Fruit fly (Drosophila melanogaster) whole organism, prepupa: ENCODE measurements around the gene tara.
A peak's percentile ranks its signal among the peaks of the same experiment; 100 is the strongest.

Experiments
- Blimp-1 ChIP-seq: fragments of 200-800 bp; sonication (Bioruptor generic); optimal IDR thresholded peaks from 3 replicates; lab custom pipeline; 2017; ENCODE audit warnings: missing biosample characterization, missing genetic modification characterization, mild to moderate bottlenecking, moderate library complexity, missing genetic modification reagents
- CG10669 ChIP-seq: fragments of 200-800 bp; sonication (Bioruptor generic); optimal IDR thresholded peaks from 3 replicates; lab custom pipeline; 2018; ENCODE audit warnings: missing biosample characterization, mild to moderate bottlenecking, missing genetic modification characterization, moderate library complexity
- CG11294 ChIP-seq: fragments of 200-800 bp; sonication (Bioruptor generic); IDR thresholded peaks from 2 replicates; pipeline ENCODE4 v1.3.6; 2022; ENCODE audit warnings: missing biosample characterization, missing genetic modification characterization
- CG11902 ChIP-seq: fragments of 200-800 bp; sonication (Bioruptor generic); optimal IDR thresholded peaks from 3 replicates; lab custom pipeline; 2016; ENCODE audit warnings: missing biosample characterization, missing genetic modification characterization
- CG15336 ChIP-seq: fragments of 200-800 bp; sonication (Bioruptor generic); IDR thresholded peaks from 2 replicates; pipeline ENCODE4 v1.3.6; 2022; ENCODE audit warnings: missing biosample characterization, missing genetic modification characterization
- CG1621 ChIP-seq: fragments of 200-800 bp; sonication (Bioruptor generic); optimal IDR thresholded peaks from 3 replicates; lab custom pipeline; 2018; ENCODE audit warnings: missing biosample characterization, mild to moderate bottlenecking, missing genetic modification characterization
- CG16779 ChIP-seq: fragments of 200-800 bp; sonication (Bioruptor generic); optimal IDR thresholded peaks from 3 replicates; lab custom pipeline; 2017; ENCODE audit warnings: missing biosample characterization, mild to moderate bottlenecking, missing genetic modification characterization
- CG3032 ChIP-seq: fragments of 200-800 bp; optimal IDR thresholded peaks from 2 replicates; lab custom pipeline; 2019; ENCODE audit warnings: missing biosample characterization, mild to moderate bottlenecking, missing genetic modification characterization, moderate library complexity
- CG31627 ChIP-seq: fragments of 200-800 bp; sonication (Bioruptor generic); optimal IDR thresholded peaks from 3 replicates; lab custom pipeline; 2016; ENCODE audit warnings: missing biosample characterization, missing genetic modification characterization
- CG32006 ChIP-seq: fragments of 200-800 bp; sonication (Bioruptor generic); optimal IDR thresholded peaks from 3 replicates; lab custom pipeline; 2017; ENCODE audit warnings: missing biosample characterization, mild to moderate bottlenecking, missing genetic modification characterization
- CG34406 ChIP-seq: fragments of 200-800 bp; sonication (Bioruptor generic); optimal IDR thresholded peaks from 3 replicates; lab custom pipeline; 2016; ENCODE audit warnings: missing biosample characterization, missing genetic modification characterization
- CG3919 ChIP-seq: fragments of 200-800 bp; sonication (Bioruptor generic); optimal IDR thresholded peaks from 3 replicates; lab custom pipeline; 2016; ENCODE audit warnings: missing biosample characterization, missing genetic modification characterization
- CG6163 ChIP-seq: fragments of 200-800 bp; sonication (Bioruptor generic); IDR thresholded peaks from 3 replicates; pipeline ENCODE4 v1.3.6; 2022; ENCODE audit warnings: missing biosample characterization, missing genetic modification characterization
- CG6276 ChIP-seq: fragments of 200-800 bp; sonication (Bioruptor generic); optimal IDR thresholded peaks from 2 replicates; lab custom pipeline; 2017; ENCODE audit warnings: missing biosample characterization, mild to moderate bottlenecking, missing genetic modification characterization
- CG6854 ChIP-seq: fragments of 200-800 bp; sonication (Bioruptor generic); optimal IDR thresholded peaks from 2 replicates; lab custom pipeline; 2017; ENCODE audit warnings: missing biosample characterization, mild to moderate bottlenecking, missing genetic modification characterization
- CG8119 ChIP-seq: fragments of 200-800 bp; sonication (Bioruptor generic); IDR thresholded peaks from 3 replicates; pipeline ENCODE4 v1.3.6; 2022; ENCODE audit warnings: missing biosample characterization, missing genetic modification characterization
- CG8319 ChIP-seq: fragments of 200-800 bp; sonication (Bioruptor generic); optimal IDR thresholded peaks from 3 replicates; lab custom pipeline; 2016; ENCODE audit warnings: missing biosample characterization, missing genetic modification characterization
- CG9139 ChIP-seq: fragments of 200-800 bp; sonication (Bioruptor generic); optimal IDR thresholded peaks from 3 replicates; lab custom pipeline; 2017; ENCODE audit warnings: missing biosample characterization, mild to moderate bottlenecking, missing genetic modification characterization
- Eip75B ChIP-seq: fragments of 200-800 bp; sonication (Bioruptor generic); optimal IDR thresholded peaks from 3 replicates; lab custom pipeline; 2016; ENCODE audit warnings: missing biosample characterization, missing genetic modification characterization
- Eip78C ChIP-seq: fragments of 200-800 bp; sonication (Bioruptor generic); peaks from one replicate; lab custom pipeline; 2016; ENCODE audit warnings: missing biosample characterization, missing genetic modification characterization
- Eip93F ChIP-seq: fragments of 200-800 bp; sonication (Bioruptor generic); optimal IDR thresholded peaks from 2 replicates; lab custom pipeline; 2016; ENCODE audit warnings: missing biosample characterization, mild to moderate bottlenecking, missing genetic modification characterization
- Ets21C ChIP-seq: fragments of 200-800 bp; sonication (Bioruptor generic); optimal IDR thresholded peaks from 3 replicates; lab custom pipeline; 2016; ENCODE audit warnings: missing biosample characterization, missing genetic modification characterization
- Ets96B ChIP-seq: fragments of 200-800 bp; optimal IDR thresholded peaks from 2 replicates; lab custom pipeline; 2019; ENCODE audit warnings: missing biosample characterization, mild to moderate bottlenecking, missing genetic modification characterization, moderate library complexity
- Gug ChIP-seq: fragments of 200-800 bp; sonication (Bioruptor generic); IDR thresholded peaks from 2 replicates; pipeline ENCODE4 v1.3.6; 2022; ENCODE audit warnings: missing biosample characterization, missing genetic modification characterization
- Hr38 ChIP-seq: sonication (Bioruptor generic); optimal IDR thresholded peaks from 2 replicates; lab custom pipeline; 2016; ENCODE audit warnings: missing biosample characterization, missing genetic modification characterization
- Hr4 ChIP-seq: fragments of 200-800 bp; sonication (Bioruptor generic); optimal IDR thresholded peaks from 3 replicates; lab custom pipeline; 2016; ENCODE audit warnings: missing biosample characterization, missing genetic modification characterization
- Lpt ChIP-seq: fragments of 200-800 bp; sonication (Bioruptor generic); optimal IDR thresholded peaks from 3 replicates; lab custom pipeline; 2016; ENCODE audit warnings: missing biosample characterization, missing genetic modification characterization
- Sox15 ChIP-seq: fragments of 200-800 bp; sonication (Bioruptor generic); optimal IDR thresholded peaks from 3 replicates; lab custom pipeline; 2016; ENCODE audit warnings: missing biosample characterization, missing genetic modification characterization
- cyc ChIP-seq: fragments of 200-800 bp; sonication (Bioruptor generic); optimal IDR thresholded peaks from 3 replicates; lab custom pipeline; 2016; ENCODE audit warnings: missing biosample characterization, missing genetic modification characterization
- dac ChIP-seq: fragments of 200-800 bp; sonication (Bioruptor generic); optimal IDR thresholded peaks from 2 replicates; lab custom pipeline; 2017; ENCODE audit warnings: missing biosample characterization, mild to moderate bottlenecking, missing genetic modification characterization
- dsx ChIP-seq: fragments of 200-800 bp; optimal IDR thresholded peaks from 3 replicates; lab custom pipeline; 2019; ENCODE audit warnings: missing biosample characterization, mild to moderate bottlenecking, missing genetic modification characterization, moderate library complexity; ENCODE audit not compliant: poor library complexity, severe bottlenecking
- fd59A ChIP-seq: fragments of 200-800 bp; sonication (Bioruptor generic); optimal IDR thresholded peaks from 2 replicates; lab custom pipeline; 2017; ENCODE audit warnings: missing biosample characterization, mild to moderate bottlenecking, missing genetic modification characterization, missing genetic modification reagents
- fd85E ChIP-seq: fragments of 200-800 bp; sonication (Bioruptor generic); optimal IDR thresholded peaks from 3 replicates; lab custom pipeline; 2016; ENCODE audit warnings: missing biosample characterization, missing genetic modification characterization
- lz ChIP-seq: fragments of 200-800 bp; sonication (Bioruptor generic); optimal IDR thresholded peaks from 3 replicates; lab custom pipeline; 2016; ENCODE audit warnings: missing biosample characterization, missing genetic modification characterization
- pdm3 ChIP-seq: fragments of 200-800 bp; sonication (Bioruptor generic); optimal IDR thresholded peaks from 3 replicates; lab custom pipeline; 2016; ENCODE audit warnings: missing biosample characterization, missing genetic modification characterization
- spab ChIP-seq: fragments of 200-800 bp; sonication (Bioruptor generic); optimal IDR thresholded peaks from 2 replicates; lab custom pipeline; 2017; ENCODE audit warnings: missing biosample characterization, mild to moderate bottlenecking, missing genetic modification characterization, missing genetic modification reagents
- ss ChIP-seq, 2 experiments: fragments of 200-800 bp; sonication (Bioruptor generic); optimal IDR thresholded peaks; 2 replicates in 1 of 2; 3 replicates in 1 of 2; lab custom pipeline; 2017 to 2018; ENCODE audit warnings: mild to moderate bottlenecking in 2 of 2, missing biosample characterization in 2 of 2, missing genetic modification characterization in 2 of 2, moderate library complexity in 1 of 2
- svp ChIP-seq: fragments of 200-800 bp; sonication (Bioruptor generic); peaks from one replicate; lab custom pipeline; 2016; ENCODE audit warnings: missing biosample characterization, missing genetic modification characterization
- topi ChIP-seq: fragments of 200-800 bp; sonication (Bioruptor generic); optimal IDR thresholded peaks from 3 replicates; lab custom pipeline; 2016; ENCODE audit warnings: missing biosample characterization, missing genetic modification characterization

tara gene

dm6 chr3R:16253427-16253883 lies 28.0 kb downstream of the tara start (continued):
- TF ChIP-seq ss (GFP tag; optimal IDR thresholded peaks at IDR 0.05; lab: Kevin White, UChicago) (peak in 1 of 2 experiments; percentile 62), Gug (GFP tag; lab: Robert Waterston, UW) (no peak), CG15336 (GFP tag; lab: Robert Waterston, UW) (no peak), spab (GFP tag; lab: Kevin White, UChicago) (peak; percentile 77), CG32006 (GFP tag; lab: Kevin White, UChicago) (peak; percentile 93), CG10669 (GFP tag; lab: Kevin White, UChicago) (peak; percentile 60), CG8319 (GFP tag; lab: Kevin White, UChicago) (peak; percentile 48), CG6276 (peak; percentile 81), lz (GFP tag; lab: Kevin White, UChicago) (peak; percentile 72), cyc (GFP tag; lab: Kevin White, UChicago) (peak; percentile 45), CG3032 (tag; lab: Kevin White, UChicago) (peak; percentile 77), Hr4 (GFP tag; lab: Kevin White, UChicago) (peak; percentile 75), CG1621 (tag; lab: Kevin White, UChicago) (no peak), CG8119 (no peak), Ets96B (tag; lab: Kevin White, UChicago) (peak; percentile 88), pdm3 (peak; percentile 53), Eip78C (GFP tag; lab: Kevin White, UChicago) (peak; percentile 93), CG31627 (peak; percentile 55), svp (peak; percentile 86), dac (GFP tag; lab: Kevin White, UChicago) (peak; percentile 42), fd85E (GFP tag; lab: Kevin White, UChicago) (no peak), dsx (peak; percentile 59), CG3919 (GFP tag; lab: Kevin White, UChicago) (peak; percentile 77)
- TF ChIP-seq, all 60 proteins: peak for 47

- TF ChIP-seq dac (GFP tag; lab: Kevin White, UChicago) (no peak), CG31627 (no peak), Blimp-1 (GFP tag; lab: Kevin White, UChicago) (no peak), topi (no peak), Ets21C (GFP tag; lab: Kevin White, UChicago) (no peak), CG6163 (GFP tag; lab: Robert Waterston, UW) (no peak), fd59A (GFP tag; lab: Kevin White, UChicago) (no peak), CG1621 (tag; lab: Kevin White, UChicago) (peak; percentile 92), Eip93F (no peak), Eip78C (GFP tag; lab: Kevin White, UChicago) (no peak), Eip75B (GFP tag; lab: Kevin White, UChicago) (no peak), CG6854 (GFP tag; lab: Kevin White, UChicago) (peak; percentile 93), Hr38 (GFP tag; lab: Kevin White, UChicago) (no peak), Sox15 (GFP tag; lab: Kevin White, UChicago) (no peak), CG32006 (GFP tag; lab: Kevin White, UChicago) (no peak), CG9139 (GFP tag; lab: Kevin White, UChicago) (no peak), CG34406 (no peak), Lpt (peak; percentile 33), CG11902 (GFP tag; lab: Kevin White, UChicago) (no peak), CG11294 (GFP tag; lab: Robert Waterston, UW) (no peak), CG16779 (tag; lab: Kevin White, UChicago) (no peak)
Observed at dm6 chr3R:16253974-16254408, 28.5 kb downstream of the tara start.
